Fruit fly (Drosophila melanogaster) whole organism, pupa: Measurements from ENCODE around the gene Pvf3.

Source experiments
- CG10348 ChIP-seq: fragments of 200-800 bp; sonication (Bioruptor generic); IDR thresholded peaks from 2 replicates; pipeline ENCODE4 v1.3.6; 2022; ENCODE audit warnings: missing biosample characterization, missing genetic modification characterization
- CG13204 ChIP-seq: fragments of 200-800 bp; sonication (Bioruptor generic); optimal IDR thresholded peaks from 2 replicates; lab custom pipeline; 2018; ENCODE audit warnings: missing biosample characterization, mild to moderate bottlenecking, missing genetic modification characterization, moderate library complexity
- CG15710 ChIP-seq: fragments of 200-800 bp; sonication (Bioruptor generic); optimal IDR thresholded peaks from 2 replicates; lab custom pipeline; 2018; ENCODE audit warnings: missing biosample characterization, mild to moderate bottlenecking, missing genetic modification characterization, moderate library complexity
- CG34367 ChIP-seq: fragments of 200-800 bp; sonication (Bioruptor generic); optimal IDR thresholded peaks from 2 replicates; lab custom pipeline; 2018; ENCODE audit warnings: missing biosample characterization, mild to moderate bottlenecking, missing genetic modification characterization
- CG8159 ChIP-seq: fragments of 200-800 bp; sonication (Bioruptor generic); optimal IDR thresholded peaks from 3 replicates; lab custom pipeline; 2018; ENCODE audit warnings: missing biosample characterization, mild to moderate bottlenecking, missing genetic modification characterization, moderate library complexity
- CG8301 ChIP-seq: fragments of 200-800 bp; sonication (Bioruptor generic); optimal IDR thresholded peaks from 2 replicates; lab custom pipeline; 2018; ENCODE audit warnings: missing biosample characterization, mild to moderate bottlenecking, missing genetic modification characterization
- CG9948 ChIP-seq: fragments of 200-800 bp; sonication (Bioruptor generic); optimal IDR thresholded peaks from 2 replicates; lab custom pipeline; 2018; ENCODE audit warnings: missing biosample characterization, mild to moderate bottlenecking, missing genetic modification characterization, moderate library complexity
- D1 ChIP-seq: fragments of 200-800 bp; sonication (Bioruptor generic); optimal IDR thresholded peaks from 2 replicates; lab custom pipeline; 2018; ENCODE audit warnings: missing biosample characterization, mild to moderate bottlenecking, missing genetic modification characterization, moderate library complexity
- EcR ChIP-seq: fragments of 200-800 bp; sonication (Bioruptor generic); optimal IDR thresholded peaks from 3 replicates; lab custom pipeline; 2019; ENCODE audit warnings: missing biosample characterization, missing genetic modification characterization, mild to moderate bottlenecking, moderate library complexity, missing genetic modification reagents
- Ets98B ChIP-seq: fragments of 200-800 bp; sonication (Bioruptor generic); IDR thresholded peaks from 2 replicates; pipeline ENCODE4 v1.3.6; 2022; ENCODE audit warnings: missing biosample characterization, missing genetic modification characterization
- fd96Ca ChIP-seq: fragments of 200-800 bp; sonication (Bioruptor generic); IDR thresholded peaks from 3 replicates; pipeline ENCODE4 v1.3.6; 2022; ENCODE audit warnings: missing biosample characterization, missing genetic modification characterization
- gl ChIP-seq: fragments of 200-800 bp; sonication (Bioruptor generic); optimal IDR thresholded peaks from 2 replicates; lab custom pipeline; 2018; ENCODE audit warnings: missing biosample characterization, mild to moderate bottlenecking, missing genetic modification characterization

DNA sequence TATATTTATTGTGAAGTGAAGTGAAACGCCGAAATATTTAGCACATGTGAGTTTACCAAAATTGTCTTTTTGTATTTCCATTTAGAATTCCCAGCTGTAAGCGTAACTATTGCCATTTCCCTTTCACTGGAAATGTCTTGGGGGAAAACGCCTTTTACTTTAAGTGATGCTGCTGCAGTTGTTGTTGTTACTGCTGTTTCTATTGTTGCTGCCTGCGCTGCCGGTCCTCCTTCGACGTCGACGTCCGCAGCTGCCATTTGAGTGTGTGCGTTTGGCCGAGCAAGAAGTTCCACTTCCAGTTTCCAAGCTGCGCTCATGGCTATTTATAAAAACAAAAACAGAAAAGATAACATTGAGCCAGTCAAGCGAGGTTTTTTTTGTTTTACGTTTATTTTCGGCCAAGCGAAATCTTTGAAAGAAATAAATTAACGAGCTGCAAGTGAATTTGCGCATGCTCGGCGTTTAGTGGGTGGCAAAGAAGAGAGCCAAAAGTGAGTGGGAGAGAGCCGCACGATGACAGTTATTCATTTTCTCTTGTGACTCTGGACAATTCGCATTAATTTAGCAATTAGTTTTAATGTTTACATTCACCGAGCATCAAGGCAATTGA, 107.7 kb downstream of the Pvf3 start:
- TF ChIP-seq D1 (tag; lab: Kevin White, UChicago) (no peak), CG15710 (no peak), CG10348 (GFP tag; lab: Robert Waterston, UW) (no peak), EcR (no peak), Ets98B (peak; percentile 39; the same call in 1 of the 2 replicates), CG34367 (tag; lab: Kevin White, UChicago) (no peak), gl (tag; lab: Kevin White, UChicago) (no peak), fd96Ca (GFP tag; lab: Robert Waterston, UW) (0 out of 3 replicates have a peak, but pooled peaks have one; percentile 40), CG9948 (tag; lab: Kevin White, UChicago) (no peak), CG8301 (tag; lab: Kevin White, UChicago) (no peak), CG13204 (GFP tag; lab: Kevin White, UChicago) (no peak), CG8159 (tag; lab: Kevin White, UChicago) (no peak)
